Worm (Caenorhabditis elegans) whole organism, midembryonic: ENCODE results near the gene F35C11.6.

Experiments used
- klf-2 ChIP-seq: fragments of 200-800 bp; sonication (Bioruptor generic); conservative IDR thresholded peaks from 2 replicates; pipeline ENCODE4 v1.3.6; 2022; ENCODE audit warnings: missing genetic modification reagents, missing genetic modification characterization, missing compliant biosample characterization
- med-1 ChIP-seq: sonication (generic microtip); optimal IDR thresholded peaks from 2 replicates; lab custom pipeline; 2017; ENCODE audit warnings: missing genetic modification characterization, mild to moderate bottlenecking, missing compliant biosample characterization, antibody characterized with exemption, missing genetic modification reagents; ENCODE audit not compliant: insufficient read depth
- tab-1 ChIP-seq: fragments of 200-800 bp; sonication (Bioruptor generic); IDR thresholded peaks from 2 replicates; pipeline ENCODE4 v1.3.6; 2022; ENCODE audit warnings: missing genetic modification characterization, missing compliant biosample characterization
- ztf-29 ChIP-seq: fragments of 200-800 bp; sonication (Bioruptor generic); IDR thresholded peaks from 2 replicates; pipeline ENCODE4 v1.3.6; 2022; ENCODE audit warnings: missing genetic modification reagents, missing genetic modification characterization, missing compliant biosample characterization

ce11 chrII:8216922-8217321, 42.0 kb downstream of the F35C11.6 start, which contains the start of gene ifg-1:
- no peak for TF ChIP-seq tab-1 (GFP tag; lab: Robert Waterston, UW)
- TF ChIP-seq ztf-29 (GFP tag; lab: Robert Waterston, UW), result no peak
- TF ChIP-seq med-1, result no peak
- TF ChIP-seq klf-2 (GFP tag; lab: Robert Waterston, UW), result no peak
